Worm (Caenorhabditis elegans) whole organism, late embryonic: Measurements from ENCODE around the gene oef-1.

Source experiments
- C08G9.2 ChIP-seq: sonication (generic microtip); optimal IDR thresholded peaks from 2 replicates; lab custom pipeline; 2016; ENCODE audit warnings: mild to moderate bottlenecking, missing genetic modification characterization, moderate library complexity, missing compliant biosample characterization
- C38D4.7 ChIP-seq: fragments of 200-800 bp; sonication (Bioruptor generic); optimal IDR thresholded peaks from 2 replicates; lab custom pipeline; 2018; ENCODE audit warnings: mild to moderate bottlenecking, missing genetic modification characterization, moderate library complexity, missing compliant biosample characterization
- K02D7.2 ChIP-seq: sonication (generic microtip); optimal IDR thresholded peaks from 2 replicates; lab custom pipeline; 2017; ENCODE audit warnings: mild to moderate bottlenecking, missing genetic modification characterization, missing compliant biosample characterization
- ceh-14 ChIP-seq: sonication (generic microtip); optimal IDR thresholded peaks from 2 replicates; lab custom pipeline; 2016; ENCODE audit warnings: missing genotype, missing genetic modification characterization, missing compliant biosample characterization
- ceh-19 ChIP-seq: fragments of 200-800 bp; sonication (Bioruptor generic); optimal IDR thresholded peaks from 2 replicates; lab custom pipeline; 2018; ENCODE audit warnings: mild to moderate bottlenecking, missing genetic modification characterization, missing compliant biosample characterization
- ceh-2 ChIP-seq: sonication (generic microtip); optimal IDR thresholded peaks from 2 replicates; lab custom pipeline; 2016; ENCODE audit warnings: missing genotype, missing genetic modification characterization, missing compliant biosample characterization
- ceh-22 ChIP-seq: sonication (generic microtip); optimal IDR thresholded peaks from 2 replicates; lab custom pipeline; 2017; ENCODE audit warnings: missing biosample characterization, missing genetic modification characterization
- ceh-30 ChIP-seq: fragments of 150-350 bp; optimal IDR thresholded peaks from 2 replicates; lab custom pipeline; 2014; ENCODE audit warnings: missing biosample characterization, missing genetic modification characterization
- ceh-31 ChIP-seq: sonication (generic microtip); optimal IDR thresholded peaks from 2 replicates; lab custom pipeline; 2016; ENCODE audit warnings: missing genetic modification characterization, missing compliant biosample characterization
- ceh-48 ChIP-seq: sonication (generic microtip); optimal IDR thresholded peaks from 2 replicates; lab custom pipeline; 2016; ENCODE audit warnings: missing genetic modification characterization, inconsistent platforms, missing compliant biosample characterization
- ceh-6 ChIP-seq: fragments of 200-800 bp; sonication (Bioruptor generic); optimal IDR thresholded peaks from 2 replicates; lab custom pipeline; 2018; ENCODE audit warnings: mild to moderate bottlenecking, missing genetic modification characterization, missing compliant biosample characterization
- ceh-9 ChIP-seq: sonication (generic microtip); optimal IDR thresholded peaks from 2 replicates; lab custom pipeline; 2016; ENCODE audit warnings: mild to moderate bottlenecking, missing genetic modification characterization, inconsistent platforms, missing compliant biosample characterization
- che-1 ChIP-seq: sonication (generic microtip); optimal IDR thresholded peaks from 2 replicates; lab custom pipeline; 2016; ENCODE audit warnings: mild to moderate bottlenecking, missing genetic modification characterization, missing compliant biosample characterization
- elt-2 ChIP-seq: sonication (generic microtip); optimal IDR thresholded peaks from 2 replicates; lab custom pipeline; 2016; ENCODE audit warnings: missing genetic modification reagents, missing genetic modification characterization, missing compliant biosample characterization
- eyg-1 ChIP-seq: sonication (generic microtip); optimal IDR thresholded peaks from 2 replicates; lab custom pipeline; 2016; ENCODE audit warnings: missing genotype, missing genetic modification characterization, missing compliant biosample characterization
- fkh-10 ChIP-seq: fragments of 150-350 bp; optimal IDR thresholded peaks from 2 replicates; lab custom pipeline; 2014; ENCODE audit warnings: missing biosample characterization, missing genetic modification reagents, missing genetic modification characterization
- fkh-6 ChIP-seq: sonication (generic microtip); optimal IDR thresholded peaks from 2 replicates; lab custom pipeline; 2016; ENCODE audit warnings: missing genetic modification characterization, missing compliant biosample characterization
- hlh-13 ChIP-seq: fragments of 200-800 bp; sonication (Bioruptor generic); optimal IDR thresholded peaks from 2 replicates; lab custom pipeline; 2018; ENCODE audit warnings: mild to moderate bottlenecking, missing genetic modification characterization, missing compliant biosample characterization
- hlh-15 ChIP-seq: sonication (generic microtip); optimal IDR thresholded peaks from 2 replicates; lab custom pipeline; 2016; ENCODE audit warnings: missing genetic modification characterization, missing compliant biosample characterization
- hlh-30 ChIP-seq: sonication (generic microtip); optimal IDR thresholded peaks from 2 replicates; lab custom pipeline; 2017; ENCODE audit warnings: antibody characterized with exemption, missing genetic modification characterization, missing compliant biosample characterization; ENCODE audit not compliant: insufficient read depth
- hlh-8 ChIP-seq: sonication (generic microtip); optimal IDR thresholded peaks from 2 replicates; lab custom pipeline; 2016; ENCODE audit warnings: missing genotype, missing genetic modification characterization, missing compliant biosample characterization
- lim-6 ChIP-seq: sonication (generic microtip); optimal IDR thresholded peaks from 2 replicates; lab custom pipeline; 2016; ENCODE audit warnings: missing genetic modification characterization, missing compliant biosample characterization
- lin-11 ChIP-seq: fragments of 200-800 bp; sonication (Bioruptor generic); optimal IDR thresholded peaks from 2 replicates; lab custom pipeline; 2018; ENCODE audit warnings: mild to moderate bottlenecking, missing genetic modification characterization, missing compliant biosample characterization
- madf-2 ChIP-seq: sonication (generic microtip); optimal IDR thresholded peaks from 2 replicates; lab custom pipeline; 2017; ENCODE audit warnings: missing genetic modification characterization, missing compliant biosample characterization
- nfya-1 ChIP-seq: sonication (generic microtip); optimal IDR thresholded peaks from 2 replicates; lab custom pipeline; 2017; ENCODE audit warnings: missing genetic modification characterization, mild to moderate bottlenecking, missing compliant biosample characterization, antibody characterized with exemption, moderate library complexity
- nhr-232 ChIP-seq: sonication (generic microtip); optimal IDR thresholded peaks from 2 replicates; lab custom pipeline; 2016; ENCODE audit warnings: missing genetic modification characterization, missing compliant biosample characterization
- npax-4 ChIP-seq: sonication (generic microtip); optimal IDR thresholded peaks from 2 replicates; lab custom pipeline; 2016; ENCODE audit warnings: missing genetic modification characterization, missing compliant biosample characterization
- pax-1 ChIP-seq: fragments of 150-350 bp; optimal IDR thresholded peaks from 2 replicates; lab custom pipeline; 2014; ENCODE audit warnings: missing biosample characterization, missing genetic modification characterization
- pha-4 ChIP-seq: fragments of 150-350 bp; optimal IDR thresholded peaks from 2 replicates; lab custom pipeline; 2018; ENCODE audit warnings: missing biosample characterization, missing genetic modification reagents, missing genetic modification characterization
- pros-1 ChIP-seq: fragments of 150-350 bp; optimal IDR thresholded peaks from 2 replicates; lab custom pipeline; 2014; ENCODE audit warnings: missing biosample characterization, missing genetic modification reagents, missing genetic modification characterization
- rnt-1 ChIP-seq: sonication (generic microtip); optimal IDR thresholded peaks from 2 replicates; lab custom pipeline; 2016; ENCODE audit warnings: missing genetic modification characterization, missing compliant biosample characterization
- syd-9 ChIP-seq: sonication (generic microtip); optimal IDR thresholded peaks from 2 replicates; lab custom pipeline; 2016; ENCODE audit warnings: mild to moderate bottlenecking, missing genetic modification characterization, moderate library complexity, missing compliant biosample characterization
- tbx-7 ChIP-seq: sonication (generic microtip); optimal IDR thresholded peaks from 2 replicates; lab custom pipeline; 2016; ENCODE audit warnings: missing genotype, missing genetic modification characterization, missing compliant biosample characterization
- ttx-3 ChIP-seq: sonication (generic microtip); optimal IDR thresholded peaks from 2 replicates; lab custom pipeline; 2016; ENCODE audit warnings: missing genetic modification reagents, missing genetic modification characterization, missing compliant biosample characterization
- unc-3 ChIP-seq, 2 experiments: fragments of 200-800 bp in 1 of 2; sonication (Bioruptor generic) in 1 of 2; sonication (generic microtip) in 1 of 2; conservative IDR thresholded peaks in 1 of 2; optimal IDR thresholded peaks in 1 of 2; 2 replicates each; pipeline versions ENCODE4 v1.3.6 to Lab custom; 2016 to 2022; ENCODE audit warnings: missing compliant biosample characterization in 2 of 2, missing genetic modification characterization in 2 of 2, missing genetic modification reagents in 1 of 2
- unc-86 ChIP-seq: sonication (generic microtip); optimal IDR thresholded peaks from 2 replicates; lab custom pipeline; 2016; ENCODE audit warnings: missing genetic modification characterization, missing compliant biosample characterization
- zip-5 ChIP-seq: sonication (generic microtip); optimal IDR thresholded peaks from 2 replicates; lab custom pipeline; 2016; ENCODE audit warnings: missing genetic modification characterization, missing compliant biosample characterization

oef-1 gene

ce11 chrIV:7551254-7551653, 3.0 kb downstream of the oef-1 start:
- no peak for TF ChIP-seq ceh-14 (tag; lab: Kevin White, UChicago)
- TF ChIP-seq pros-1, result no peak
- no peak for TF ChIP-seq ceh-19 (GFP tag; lab: Kevin White, UChicago)

ce11 chrIV:7552100-7552499, 3.9 kb downstream of the oef-1 start:
- TF ChIP-seq C08G9.2 (tag; lab: Kevin White, UChicago), result no peak
- TF ChIP-seq ceh-48, result no peak
- no peak for TF ChIP-seq unc-3 (GFP tag; conservative IDR thresholded peaks at IDR 0.05; lab: Robert Waterston, UW)
- no peak for TF ChIP-seq unc-3 (tag; optimal IDR thresholded peaks at IDR 0.05; lab: Kevin White, UChicago)
- no peak for TF ChIP-seq zip-5
- TF ChIP-seq elt-2 (tag; lab: Kevin White, UChicago), result no peak
- no peak for TF ChIP-seq ceh-14 (tag; lab: Kevin White, UChicago)
- TF ChIP-seq ceh-19 (GFP tag; lab: Kevin White, UChicago), result no peak
- no peak for TF ChIP-seq ceh-31
- no peak for TF ChIP-seq unc-86 (tag; lab: Kevin White, UChicago)
- no peak for TF ChIP-seq ceh-30
- no peak for TF ChIP-seq rnt-1 (tag; lab: Kevin White, UChicago)
- no peak for TF ChIP-seq hlh-8 (tag; lab: Kevin White, UChicago)
- TF ChIP-seq nhr-232 (tag; lab: Kevin White, UChicago), result no peak
- no peak for TF ChIP-seq ceh-22 (tag; lab: Kevin White, UChicago)
- no peak for TF ChIP-seq lim-6 (tag; lab: Kevin White, UChicago)
- no peak for TF ChIP-seq madf-2 (tag; lab: Kevin White, UChicago)

- TF ChIP-seq ceh-31, result no peak
- no peak for TF ChIP-seq hlh-13
- no peak for TF ChIP-seq ceh-9 (tag; lab: Kevin White, UChicago)
- TF ChIP-seq elt-2 (tag; lab: Kevin White, UChicago), result peak; percentile 82
- peak; percentile 33 for TF ChIP-seq nfya-1 (tag; lab: Kevin White, UChicago)
- no peak for TF ChIP-seq pax-1
- TF ChIP-seq fkh-6 (tag; lab: Kevin White, UChicago), result no peak
- no peak for TF ChIP-seq hlh-30 (tag; lab: Kevin White, UChicago)
- TF ChIP-seq ttx-3 (tag; lab: Kevin White, UChicago), result no peak
- no peak for TF ChIP-seq pha-4 (tag; lab: Kevin White, UChicago)
- TF ChIP-seq syd-9 (tag; lab: Kevin White, UChicago), result no peak
These were observed 4.8 kb downstream of the oef-1 start, which contains the start of gene dif-1 for ce11 chrIV:7552958-7553553. TSS of gene dif-1 (minus strand) at chrIV:7553008.

- TF ChIP-seq C38D4.7, result no peak
- TF ChIP-seq eyg-1 (tag; lab: Kevin White, UChicago), result no peak
- no peak for TF ChIP-seq tbx-7 (tag; lab: Kevin White, UChicago)
- no peak for TF ChIP-seq hlh-15 (tag; lab: Kevin White, UChicago)
- TF ChIP-seq lin-11, result no peak
- TF ChIP-seq hlh-13, result no peak
- TF ChIP-seq ceh-48, result no peak
- TF ChIP-seq nhr-232 (tag; lab: Kevin White, UChicago), result no peak
- TF ChIP-seq ceh-9 (tag; lab: Kevin White, UChicago), result no peak
- TF ChIP-seq ceh-2 (tag; lab: Kevin White, UChicago), result no peak
- no peak for TF ChIP-seq K02D7.2 (tag; lab: Kevin White, UChicago)
- no peak for TF ChIP-seq ceh-19 (GFP tag; lab: Kevin White, UChicago)
- no peak for TF ChIP-seq npax-4 (tag; lab: Kevin White, UChicago)
- no peak for TF ChIP-seq fkh-10 (GFP tag; lab: Kevin White, UChicago)
- TF ChIP-seq che-1, result no peak
- no peak for TF ChIP-seq ceh-6 (GFP tag; lab: Kevin White, UChicago)
- TF ChIP-seq, all 69 proteins: peak for 0
These were observed 6.1 kb downstream of the oef-1 start, which contains the start of gene F49E8.6 for ce11 chrIV:7554351-7554750. TSS of gene F49E8.6 (minus strand) at chrIV:7554667.
